Fruit fly (Drosophila melanogaster): ENCODE measurements around the gene CG11164.

DNA sequence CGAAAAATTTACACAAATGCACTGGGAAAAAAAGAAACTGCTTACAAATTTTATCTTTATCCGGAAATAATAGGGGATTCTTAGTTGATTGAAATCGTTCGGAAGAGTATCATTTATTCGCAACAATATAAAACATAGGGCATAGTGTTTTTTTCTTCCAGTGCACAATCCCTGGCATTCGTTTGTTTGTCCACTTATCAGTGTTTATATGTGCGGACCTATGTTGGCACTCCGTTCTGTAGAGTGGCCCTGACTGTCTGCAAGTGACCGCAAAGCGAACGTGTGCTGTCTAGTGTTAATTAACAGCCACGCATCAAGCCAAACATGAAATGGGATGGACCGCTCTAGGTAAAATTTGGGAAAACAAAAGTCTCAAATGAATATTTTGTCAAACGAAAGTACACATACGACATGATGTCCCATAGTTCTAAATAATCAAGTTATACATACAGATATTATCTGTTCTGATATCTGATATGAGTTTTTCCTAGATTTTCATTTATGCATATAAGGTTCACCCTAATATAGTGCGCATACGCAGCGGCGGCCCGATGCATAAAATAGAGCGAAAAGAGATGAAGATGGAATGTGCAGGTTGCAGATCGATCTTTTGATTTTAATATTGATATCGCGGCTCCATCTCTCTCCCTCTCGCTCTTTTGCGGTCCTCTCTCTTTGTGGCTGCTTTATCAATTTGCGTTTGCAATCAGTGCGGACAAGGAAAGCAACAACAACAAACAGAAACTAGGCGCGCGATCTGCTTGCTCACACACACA, 26.5 kb upstream of the CG11164 start:
- TF ChIP-seq OdsH (GFP tag; optimal IDR thresholded peaks at IDR 0.05) (peak; percentile 86), lz (GFP tag; optimal IDR thresholded peaks at IDR 0.05) (peak; percentile 78), CG6163 (GFP tag; IDR thresholded peaks at IDR 0.05) (peak; percentile 87), CG31627 (GFP tag; optimal IDR thresholded peaks at IDR 0.05) (peak; percentile 81), CG16779 (tag; optimal IDR thresholded peaks at IDR 0.05) (peak; percentile 64), pdm3 (GFP tag; optimal IDR thresholded peaks at IDR 0.05) (peak; percentile 90), CG6276 (GFP tag; optimal IDR thresholded peaks at IDR 0.05) (peak; percentile 90)
